Worm (Caenorhabditis elegans) whole organism, early embryonic: ENCODE data around the gene dnj-13.

ENCODE experiments used
- pes-1 ChIP-seq: fragments of 200-800 bp; sonication (Bioruptor generic); IDR thresholded peaks from 2 replicates; pipeline ENCODE4 v1.3.6; 2022; ENCODE audit warnings: missing genetic modification reagents, missing genetic modification characterization, missing compliant biosample characterization
- scrt-1 ChIP-seq: fragments of 200-800 bp; sonication (Bioruptor generic); IDR thresholded peaks from 2 replicates; pipeline ENCODE4 v1.3.6; 2022; ENCODE audit warnings: missing genetic modification characterization, missing compliant biosample characterization

DNA sequence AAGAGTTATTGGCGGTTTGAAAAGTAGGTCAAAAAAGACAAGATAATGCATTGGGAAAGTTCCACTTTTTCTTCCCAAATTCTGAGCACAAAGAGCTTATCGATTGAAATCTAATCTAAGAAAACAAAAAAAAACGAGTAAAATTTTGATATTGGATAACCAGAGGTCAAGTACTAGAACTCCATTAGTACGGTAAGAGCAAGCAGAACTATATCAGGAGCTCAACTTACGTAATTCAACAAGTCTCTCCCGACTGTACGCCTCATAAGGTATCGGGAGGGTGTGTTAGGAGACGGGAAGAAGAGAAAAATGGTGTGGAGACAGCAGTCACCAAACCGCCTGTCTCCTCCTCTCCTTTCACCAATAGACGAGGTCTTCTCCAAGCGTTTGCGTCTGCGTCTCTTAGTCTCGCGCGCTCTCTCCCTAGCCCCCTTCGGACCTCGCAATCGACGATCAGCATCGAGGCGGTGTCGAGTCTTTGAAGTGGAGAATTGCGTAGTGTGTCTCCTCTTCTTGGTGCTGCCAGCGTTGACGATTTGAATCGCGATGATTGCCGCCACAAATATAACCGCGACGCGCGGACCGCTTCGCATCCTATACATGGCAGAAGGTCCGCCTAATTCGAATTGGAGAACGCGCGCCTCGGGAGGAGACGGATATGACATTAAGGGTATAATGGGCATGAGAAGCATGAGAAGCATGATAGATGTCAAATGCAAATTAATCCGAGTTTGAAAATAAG lies 21.6 kb downstream of the dnj-13 start, which contains the start of gene F54D5.5:
- TF ChIP-seq scrt-1 (GFP tag; lab: Robert Waterston, UW), result no peak
- TF ChIP-seq pes-1 (GFP tag; lab: Robert Waterston, UW), result 0 out of 2 replicates have a peak, but pooled peaks have one; percentile 18
